Worm (Caenorhabditis elegans) whole organism, L3 larva: Measurements from ENCODE around the gene ZK354.3.
"Not testable (repeated sequence)": the region's sequence is repeated elsewhere in the genome, so short reads cannot be mapped to it uniquely, and the experiment has no call there.

Experiments used
- R02D3.7 ChIP-seq: fragments of 150-350 bp; optimal IDR thresholded peaks from 2 replicates; lab custom pipeline; 2014; ENCODE audit warnings: missing biosample characterization, missing genetic modification characterization
- ZK546.5 ChIP-seq: sonication (generic microtip); optimal IDR thresholded peaks from 2 replicates; lab custom pipeline; 2017; ENCODE audit warnings: missing biosample characterization, missing genetic modification characterization
- aly-2 ChIP-seq: fragments of 150-350 bp; optimal IDR thresholded peaks from 2 replicates; lab custom pipeline; 2014; ENCODE audit warnings: missing biosample characterization, missing genetic modification characterization
- ama-1 ChIP-seq: fragments of 150-350 bp; optimal IDR thresholded peaks from 2 replicates; lab custom pipeline; 2018
- ceh-16 ChIP-seq: sonication (generic microtip); optimal IDR thresholded peaks from 2 replicates; lab custom pipeline; 2017; ENCODE audit warnings: missing biosample characterization, missing genetic modification characterization
- ceh-28 ChIP-seq: fragments of 150-350 bp; optimal IDR thresholded peaks from 2 replicates; lab custom pipeline; 2014; ENCODE audit warnings: missing biosample characterization, missing genetic modification reagents, missing genetic modification characterization
- ceh-9 ChIP-seq: sonication (generic microtip); optimal IDR thresholded peaks from 2 replicates; lab custom pipeline; 2018; ENCODE audit warnings: missing biosample characterization, missing genetic modification characterization
- egl-27 ChIP-seq: sonication (generic microtip); optimal IDR thresholded peaks from 4 replicates; lab custom pipeline; 2017; ENCODE audit warnings: missing biosample characterization, missing genetic modification reagents, missing genetic modification characterization
- elt-2 ChIP-seq: sonication (generic microtip); optimal IDR thresholded peaks from 2 replicates; lab custom pipeline; 2016; ENCODE audit warnings: missing genetic modification reagents, mild to moderate bottlenecking, missing genetic modification characterization, missing compliant biosample characterization
- elt-3 ChIP-seq, 3 experiments: fragments of 150-350 bp in 1 of 3; sonication (generic microtip) in 2 of 3; optimal IDR thresholded peaks; 2 replicates in 2 of 3; 4 replicates in 1 of 3; lab custom pipeline; 2014 to 2017; ENCODE audit warnings: missing biosample characterization in 3 of 3, missing genetic modification characterization in 3 of 3
- fkh-10 ChIP-seq: sonication (generic microtip); optimal IDR thresholded peaks from 2 replicates; lab custom pipeline; 2017; ENCODE audit warnings: missing biosample characterization, missing genetic modification reagents, missing genetic modification characterization
- fos-1 ChIP-seq: fragments of 150-350 bp; optimal IDR thresholded peaks from 2 replicates; lab custom pipeline; 2014; ENCODE audit warnings: missing biosample characterization, missing genetic modification characterization
- hmg-11 ChIP-seq: sonication (generic microtip); optimal IDR thresholded peaks from 2 replicates; lab custom pipeline; 2016; ENCODE audit warnings: missing genetic modification characterization, missing compliant biosample characterization
- jun-1 ChIP-seq: fragments of 150-350 bp; optimal IDR thresholded peaks from 2 replicates; lab custom pipeline; 2014; ENCODE audit warnings: missing biosample characterization, missing genetic modification reagents, missing genetic modification characterization
- lin-39 ChIP-seq: fragments of 150-350 bp; optimal IDR thresholded peaks from 2 replicates; lab custom pipeline; 2018; ENCODE audit warnings: missing biosample characterization, missing genetic modification reagents, missing genetic modification characterization
- lsy-12 ChIP-seq: sonication (generic microtip); optimal IDR thresholded peaks from 2 replicates; lab custom pipeline; 2016; ENCODE audit warnings: mild to moderate bottlenecking, missing genetic modification characterization, missing compliant biosample characterization
- nhr-11 ChIP-seq: fragments of 150-350 bp; optimal IDR thresholded peaks from 2 replicates; lab custom pipeline; 2014; ENCODE audit warnings: missing biosample characterization, missing genetic modification characterization
- nhr-12 ChIP-seq: fragments of 150-350 bp; optimal IDR thresholded peaks from 2 replicates; lab custom pipeline; 2014; ENCODE audit warnings: missing biosample characterization, missing genetic modification characterization
- nhr-23 ChIP-seq: fragments of 150-350 bp; optimal IDR thresholded peaks from 2 replicates; lab custom pipeline; 2014; ENCODE audit warnings: missing biosample characterization, missing genetic modification reagents, missing genetic modification characterization
- nhr-237 ChIP-seq: fragments of 150-350 bp; optimal IDR thresholded peaks from 2 replicates; lab custom pipeline; 2014; ENCODE audit warnings: missing biosample characterization, missing genetic modification characterization
- nhr-25 ChIP-seq: sonication (generic microtip); optimal IDR thresholded peaks from 2 replicates; lab custom pipeline; 2017; ENCODE audit warnings: missing biosample characterization, missing genetic modification characterization
- nhr-67 ChIP-seq: fragments of 150-350 bp; optimal IDR thresholded peaks from 2 replicates; lab custom pipeline; 2014; ENCODE audit warnings: missing biosample characterization, missing genetic modification characterization
- nhr-76 ChIP-seq: fragments of 150-350 bp; sonication (generic microtip); optimal IDR thresholded peaks from 5 replicates; lab custom pipeline; 2014; ENCODE audit warnings: missing biosample characterization, missing genetic modification characterization
- pha-4 ChIP-seq: fragments of 150-350 bp; optimal IDR thresholded peaks from 2 replicates; lab custom pipeline; 2014; ENCODE audit warnings: missing biosample characterization, missing genetic modification reagents, missing genetic modification characterization
- pqm-1 ChIP-seq: fragments of 150-350 bp; optimal IDR thresholded peaks from 2 replicates; lab custom pipeline; 2017; ENCODE audit warnings: missing biosample characterization, missing genetic modification characterization, inconsistent platforms
- sea-2 ChIP-seq: fragments of 150-350 bp; sonication (generic microtip); optimal IDR thresholded peaks from 4 replicates; lab custom pipeline; 2014; ENCODE audit warnings: missing biosample characterization, missing genetic modification reagents, missing genetic modification characterization
- skn-1 ChIP-seq: fragments of 150-350 bp; optimal IDR thresholded peaks from 2 replicates; lab custom pipeline; 2014; ENCODE audit warnings: missing biosample characterization, missing genetic modification characterization
- snpc-4 ChIP-seq: fragments of 150-350 bp; optimal IDR thresholded peaks from 2 replicates; lab custom pipeline; 2014; ENCODE audit warnings: missing biosample characterization, missing genetic modification characterization
- unc-39 ChIP-seq: sonication (generic microtip); optimal IDR thresholded peaks from 4 replicates; lab custom pipeline; 2017; ENCODE audit warnings: missing biosample characterization, missing genetic modification characterization
- zag-1 ChIP-seq: fragments of 150-350 bp; optimal IDR thresholded peaks from 2 replicates; lab custom pipeline; 2014; ENCODE audit warnings: missing biosample characterization, missing genetic modification characterization
- ztf-11 ChIP-seq: fragments of 150-350 bp; optimal IDR thresholded peaks from 2 replicates; lab custom pipeline; 2014; ENCODE audit warnings: missing biosample characterization, missing genetic modification characterization

Gene ZK354.3

DNA sequence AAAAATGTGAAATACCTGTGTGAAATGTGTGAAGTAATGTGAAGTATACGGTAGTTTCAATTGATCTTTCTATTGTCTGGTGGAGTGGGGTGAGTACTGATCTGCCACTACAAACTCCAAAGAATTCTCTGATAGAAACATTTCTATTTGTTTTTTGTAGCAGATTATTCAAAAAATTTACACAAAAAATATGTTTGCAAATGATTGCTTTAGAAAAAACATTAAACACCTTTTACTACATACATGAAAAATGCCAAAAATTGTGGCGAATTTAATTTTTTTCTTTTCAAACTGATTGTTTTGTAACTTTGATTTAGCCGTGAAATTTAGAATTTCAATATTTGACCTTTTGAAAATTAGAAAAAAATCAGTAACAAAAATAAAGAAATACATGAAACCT is at the start of gene ZK354.3:
ZK354.3 (plus strand) TSS at position 301 of the 400 bp plus-strand sequence.
- no peak for TF ChIP-seq nhr-237 (tag; lab: Kevin White, UChicago)
- TF ChIP-seq ceh-16: no peak
- TF ChIP-seq hmg-11 (tag; lab: Kevin White, UChicago): no peak

DNA sequence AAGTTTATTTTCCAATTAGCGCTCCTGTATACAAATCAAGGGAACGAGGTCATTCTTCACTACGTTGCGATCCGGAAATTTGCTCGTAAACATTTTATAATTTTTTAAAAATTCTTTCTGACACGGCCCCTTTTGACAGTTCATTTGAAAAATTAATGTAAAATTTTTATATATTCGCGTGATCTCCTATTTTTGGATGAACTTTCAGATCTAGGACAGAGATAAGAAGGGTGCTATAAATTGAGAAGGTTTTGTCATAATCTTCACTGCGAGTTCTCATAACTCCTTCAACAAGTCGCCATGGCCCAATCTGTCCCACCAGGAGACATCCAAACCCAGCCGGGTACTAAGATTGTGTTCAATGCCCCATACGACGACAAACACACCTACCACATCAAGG is 49.6 kb upstream of the ZK354.3 start, which contains the start of gene msp-19:
msp-19 (plus strand) TSS at position 301 of the 400 bp plus-strand sequence.
- not testable (repeated sequence) for TF ChIP-seq elt-3 (tag; optimal IDR thresholded peaks at IDR 0.05; lab: Kevin White, UChicago); hmg-11 (tag; lab: Kevin White, UChicago); lin-39 (tag; lab: Kevin White, UChicago)

DNA sequence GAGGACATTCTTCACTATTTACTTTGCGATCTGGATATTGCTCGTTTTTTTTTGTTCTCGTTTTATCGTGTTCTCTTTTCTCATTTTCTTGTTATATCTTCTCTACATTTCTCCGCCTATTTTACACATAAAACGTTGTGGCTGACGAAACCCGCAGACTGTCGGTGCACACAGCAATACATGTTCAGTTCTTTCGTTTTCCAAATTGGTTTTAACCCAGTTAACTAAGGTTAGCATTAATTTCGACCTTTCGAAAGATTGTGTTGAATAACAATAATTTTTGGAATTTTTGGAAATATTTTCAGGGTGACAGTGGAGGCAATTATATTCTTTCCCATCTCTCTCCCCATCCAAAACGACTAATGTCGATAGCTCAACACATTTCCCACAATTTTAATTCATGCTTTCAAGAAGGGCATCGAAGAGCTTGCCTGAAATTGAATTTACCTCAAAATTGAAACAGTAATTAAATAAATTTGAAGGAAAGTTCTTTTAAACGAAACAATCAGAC is 45.1 kb upstream of the ZK354.3 start:
- TF ChIP-seq ama-1 (lab: Kevin White, UChicago) (peak; percentile 70), snpc-4 (tag; lab: Kevin White, UChicago) (peak; percentile 15)
- TF ChIP-seq, all 47 proteins: peak for 2; not testable (repeated sequence) for 45

DNA sequence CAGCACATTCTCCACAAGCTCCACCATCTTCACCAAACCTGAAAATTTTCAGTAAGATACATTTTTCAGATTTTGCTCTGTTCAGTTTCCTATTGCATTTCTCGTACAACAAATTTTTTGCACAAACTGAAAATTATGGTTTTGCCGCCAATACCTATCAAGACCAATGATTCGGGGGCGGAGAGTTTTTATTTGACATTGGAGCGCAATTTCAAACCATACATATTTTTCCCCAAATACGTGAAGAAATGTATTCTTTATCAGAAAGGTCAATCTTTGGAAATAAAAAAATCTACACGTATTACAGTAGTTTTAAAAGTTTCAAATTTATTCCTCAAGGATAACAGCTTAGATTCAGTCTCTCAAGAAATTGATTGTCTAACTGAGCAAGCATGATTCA is 43.4 kb upstream of the ZK354.3 start, which contains the start of gene F36H12.5:
F36H12.5 (plus strand) TSS at position 301 of the 400 bp plus-strand sequence.
- no peak for TF ChIP-seq sea-2 (GFP tag; lab: Kevin White, UChicago)
- TF ChIP-seq ceh-28 (tag; lab: Kevin White, UChicago): no peak
- no peak for TF ChIP-seq ceh-9
- TF ChIP-seq zag-1 (tag; lab: Kevin White, UChicago): no peak
- no peak for TF ChIP-seq egl-27 (tag; lab: Kevin White, UChicago)
- no peak for TF ChIP-seq nhr-67
- TF ChIP-seq fkh-10 (GFP tag; lab: Kevin White, UChicago): no peak
- no peak for TF ChIP-seq nhr-25 (tag; lab: Kevin White, UChicago)
- no peak for TF ChIP-seq skn-1
- no peak for TF ChIP-seq ztf-11 (tag; lab: Kevin White, UChicago)
- TF ChIP-seq nhr-76 (tag; lab: Kevin White, UChicago): no peak
- TF ChIP-seq jun-1 (tag; lab: Kevin White, UChicago): no peak
- no peak for TF ChIP-seq nhr-11
- TF ChIP-seq nhr-237 (tag; lab: Kevin White, UChicago): no peak
- TF ChIP-seq aly-2 (tag; lab: Kevin White, UChicago): no peak
- TF ChIP-seq ZK546.5 (tag; lab: Kevin White, UChicago): no peak

DNA sequence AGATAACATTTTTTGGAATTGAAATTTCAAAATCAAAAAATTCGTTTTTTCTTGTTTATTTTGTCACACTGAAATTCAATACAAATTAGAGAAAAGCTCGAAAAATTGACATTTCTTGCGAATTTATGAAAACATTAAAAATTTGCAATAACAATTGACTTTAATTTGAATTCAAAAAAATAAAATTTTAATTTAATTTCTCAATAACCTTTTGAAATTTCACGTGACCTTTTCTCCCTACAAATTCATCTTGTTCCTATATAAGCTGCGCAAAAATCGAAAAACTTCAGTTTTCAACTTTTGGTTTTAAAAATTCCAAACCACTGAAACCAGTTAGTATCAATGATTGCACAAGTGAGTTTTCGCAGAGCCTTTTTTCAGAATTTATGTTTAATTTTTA is 41.0 kb upstream of the ZK354.3 start, which contains the start of gene F36H12.4:
F36H12.4 (plus strand) TSS at position 301 of the 400 bp plus-strand sequence.
- TF ChIP-seq pha-4 (tag; lab: Kevin White, UChicago): no peak
- TF ChIP-seq ama-1 (lab: Kevin White, UChicago): no peak
- TF ChIP-seq snpc-4 (tag; lab: Kevin White, UChicago): no peak
- no peak for TF ChIP-seq jun-1 (tag; lab: Kevin White, UChicago)
- TF ChIP-seq lsy-12 (tag; lab: Kevin White, UChicago): no peak
- TF ChIP-seq nhr-23 (tag; lab: Kevin White, UChicago): no peak
- TF ChIP-seq R02D3.7 (tag; lab: Kevin White, UChicago): no peak
- TF ChIP-seq lin-39 (tag; lab: Kevin White, UChicago): no peak
- TF ChIP-seq elt-2 (tag; lab: Kevin White, UChicago): no peak
- TF ChIP-seq nhr-12 (tag; lab: Kevin White, UChicago): no peak
- TF ChIP-seq, all 47 proteins: peak for 0

DNA sequence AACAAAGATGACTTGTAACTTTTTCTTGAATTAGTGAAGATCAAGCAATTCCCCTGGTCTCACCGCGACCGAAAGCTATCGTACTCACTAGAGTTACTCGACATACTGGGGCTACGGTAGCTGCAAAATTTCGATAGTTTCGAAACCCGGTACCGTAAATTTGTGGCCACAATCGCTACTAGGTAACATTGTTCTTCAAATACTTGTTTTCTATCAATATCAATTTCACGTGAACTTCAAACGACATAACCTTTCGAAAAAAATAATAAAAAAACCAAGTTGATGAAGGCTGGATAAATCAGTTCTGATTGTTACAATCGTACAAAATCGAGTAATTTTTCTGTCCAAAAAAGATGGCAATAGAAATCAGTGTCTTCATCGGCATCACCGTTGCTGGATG is 37.3 kb upstream of the ZK354.3 start, which contains the start of gene F36H12.3:
F36H12.3 (plus strand) TSS at position 301 of the 400 bp plus-strand sequence.
- TF ChIP-seq elt-3 (tag; optimal IDR thresholded peaks at IDR 0.05; lab: Kevin White, UChicago) (no peak), pqm-1 (tag; lab: Kevin White, UChicago) (no peak), unc-39 (tag; lab: Kevin White, UChicago) (no peak), fos-1 (tag; lab: Kevin White, UChicago) (no peak)
- TF ChIP-seq, all 47 proteins: peak for 0
